Fruit fly (Drosophila melanogaster) ovary, adult (tissue): ENCODE results near the gene fz.

Experiments used
- CG17801 ChIP-seq: fragments of 200-800 bp; optimal IDR thresholded peaks from 2 replicates; lab custom pipeline; 2019; ENCODE audit warnings: missing biosample characterization, mild to moderate bottlenecking, missing genetic modification characterization, moderate library complexity; ENCODE audit not compliant: partially characterized antibody

fz gene

dm6 chr3L:14274088-14275058 lies at the start of gene fz:
Gene fz (plus strand): TSS chr3L:14274343.
- peak; percentile 45 for TF ChIP-seq CG17801 (GFP tag; lab: Kevin White, UChicago)

dm6 chr3L:14229069-14229468 lies 45.1 kb upstream of the fz start:
- no peak for TF ChIP-seq CG17801 (GFP tag; lab: Kevin White, UChicago)

dm6 chr3L:14229481-14229880 lies 44.7 kb upstream of the fz start:
- TF ChIP-seq CG17801 (GFP tag; lab: Kevin White, UChicago): no peak

dm6 chr3L:14233169-14233568 lies 41.0 kb upstream of the fz start, which contains the start of gene CG7924:
Gene CG7924 (plus strand): TSS chr3L:14233469.
- no peak for TF ChIP-seq CG17801 (GFP tag; lab: Kevin White, UChicago)

dm6 chr3L:14235820-14236219 lies 38.3 kb upstream of the fz start, which contains the start of gene CG34244:
Gene CG34244 (minus strand): TSS chr3L:14235941.
- TF ChIP-seq CG17801 (GFP tag; lab: Kevin White, UChicago): peak; percentile 9

- no peak for TF ChIP-seq CG17801 (GFP tag; lab: Kevin White, UChicago)
Observed at dm6 chr3L:14236335-14236734, 37.8 kb upstream of the fz start, which contains the start of gene CG7906. Gene CG7906 (plus strand): TSS chr3L:14236635.

- no peak for TF ChIP-seq CG17801 (GFP tag; lab: Kevin White, UChicago)
Observed at dm6 chr3L:14239325-14239724, 34.8 kb upstream of the fz start.

- TF ChIP-seq CG17801 (GFP tag; lab: Kevin White, UChicago): no peak
Observed at dm6 chr3L:14241065-14241464, 33.1 kb upstream of the fz start.

- no peak for TF ChIP-seq CG17801 (GFP tag; lab: Kevin White, UChicago)
Observed at dm6 chr3L:14253455-14253854, 20.7 kb upstream of the fz start.

dm6 chr3L:14262770-14263169 lies 11.4 kb upstream of the fz start:
- TF ChIP-seq CG17801 (GFP tag; lab: Kevin White, UChicago): no peak

dm6 chr3L:14272109-14273070 lies 1.8 kb upstream of the fz start:
- TF ChIP-seq CG17801 (GFP tag; lab: Kevin White, UChicago): peak; percentile 79

- TF ChIP-seq CG17801 (GFP tag; lab: Kevin White, UChicago): no peak
Observed at dm6 chr3L:14276129-14276528, 2.0 kb downstream of the fz start.

- TF ChIP-seq CG17801 (GFP tag; lab: Kevin White, UChicago): no peak
Observed at dm6 chr3L:14282139-14282538, 8.0 kb downstream of the fz start.

- TF ChIP-seq CG17801 (GFP tag; lab: Kevin White, UChicago): no peak
Observed at dm6 chr3L:14287832-14288231, 13.7 kb downstream of the fz start.

dm6 chr3L:14296433-14296832 lies 22.3 kb downstream of the fz start:
- TF ChIP-seq CG17801 (GFP tag; lab: Kevin White, UChicago): no peak
